Worm (Caenorhabditis elegans): ENCODE measurements around the gene W06G6.17.

- no peak for TF ChIP-seq elt-2 (tag; optimal IDR thresholded peaks at IDR 0.05)
- no peak for TF ChIP-seq nhr-232 (tag; optimal IDR thresholded peaks at IDR 0.05)
- no peak for TF ChIP-seq ama-1 (optimal IDR thresholded peaks at IDR 0.05)
- no peak for TF ChIP-seq pha-4 (tag; optimal IDR thresholded peaks at IDR 0.05)
- TF ChIP-seq pqm-1 (tag; optimal IDR thresholded peaks at IDR 0.05): no peak
- no peak for TF ChIP-seq ceh-24 (tag; optimal IDR thresholded peaks at IDR 0.05)
- TF ChIP-seq ttx-3 (tag; optimal IDR thresholded peaks at IDR 0.05): no peak
- TF ChIP-seq nhr-11 (tag; optimal IDR thresholded peaks at IDR 0.05): no peak
- no peak for TF ChIP-seq fkh-10 (GFP tag; optimal IDR thresholded peaks at IDR 0.05)
- TF ChIP-seq ceh-22 (tag; optimal IDR thresholded peaks at IDR 0.05): no peak
- TF ChIP-seq tbx-2 (tag; optimal IDR thresholded peaks at IDR 0.05): no peak
- TF ChIP-seq hlh-6 (tag; optimal IDR thresholded peaks at IDR 0.05): no peak
- no peak for TF ChIP-seq zip-5 (tag; optimal IDR thresholded peaks at IDR 0.05)
Observed at ce11 chrV:16694538-16694937, 49.5 kb upstream of the W06G6.17 start, which contains the start of gene srz-101.

Data from whole organism, late embryonic.